Worm (Caenorhabditis elegans): Measurements from ENCODE around the gene daf-36.

The daf-36 gene

ce11 chrV:10241121-10241803 is 15.8 kb upstream of the daf-36 start, which contains the start of the genes C12D8.21 and col-148:
Gene C12D8.21 (minus strand): TSS chrV:10241188.
Gene col-148 (plus strand): TSS chrV:10241753.
- TF ChIP-seq nhr-12 (tag; optimal IDR thresholded peaks at IDR 0.05), result no peak
- TF ChIP-seq ZK546.5 (tag; optimal IDR thresholded peaks at IDR 0.05), result no peak
- TF ChIP-seq unc-62 (GFP tag; optimal IDR thresholded peaks at IDR 0.05), result no peak
- TF ChIP-seq nhr-6 (tag; optimal IDR thresholded peaks at IDR 0.05), result no peak
- no peak for TF ChIP-seq ceh-16 (tag; optimal IDR thresholded peaks at IDR 0.05)
- no peak for TF ChIP-seq alr-1 (tag; optimal IDR thresholded peaks at IDR 0.05)
- TF ChIP-seq ztf-11 (tag; optimal IDR thresholded peaks at IDR 0.05), result no peak
- no peak for TF ChIP-seq unc-55 (GFP tag; optimal IDR thresholded peaks at IDR 0.05)
- no peak for TF ChIP-seq sma-9 (GFP tag; optimal IDR thresholded peaks at IDR 0.05)
- no peak for TF ChIP-seq sma-9 (tag; optimal IDR thresholded peaks at IDR 0.05)
- no peak for TF ChIP-seq elt-1 (tag; optimal IDR thresholded peaks at IDR 0.05)
- TF ChIP-seq lin-39 (tag; optimal IDR thresholded peaks at IDR 0.05), result no peak
- TF ChIP-seq peb-1 (tag; optimal IDR thresholded peaks at IDR 0.05), result no peak
- TF ChIP-seq mdl-1 (tag; optimal IDR thresholded peaks at IDR 0.05), result no peak
- no peak for TF ChIP-seq C34F6.9 (tag; optimal IDR thresholded peaks at IDR 0.05)
- TF ChIP-seq nhr-129 (tag; optimal IDR thresholded peaks at IDR 0.05), result no peak
- TF ChIP-seq lsy-2 (tag; optimal IDR thresholded peaks at IDR 0.05), result no peak
- TF ChIP-seq skn-1 (tag; optimal IDR thresholded peaks at IDR 0.05), result no peak
- no peak for TF ChIP-seq gmeb-1 (tag; optimal IDR thresholded peaks at IDR 0.05)
- no peak for TF ChIP-seq unc-39 (tag; optimal IDR thresholded peaks at IDR 0.05)
- TF ChIP-seq ama-1 (optimal IDR thresholded peaks at IDR 0.05), result no peak

DNA sequence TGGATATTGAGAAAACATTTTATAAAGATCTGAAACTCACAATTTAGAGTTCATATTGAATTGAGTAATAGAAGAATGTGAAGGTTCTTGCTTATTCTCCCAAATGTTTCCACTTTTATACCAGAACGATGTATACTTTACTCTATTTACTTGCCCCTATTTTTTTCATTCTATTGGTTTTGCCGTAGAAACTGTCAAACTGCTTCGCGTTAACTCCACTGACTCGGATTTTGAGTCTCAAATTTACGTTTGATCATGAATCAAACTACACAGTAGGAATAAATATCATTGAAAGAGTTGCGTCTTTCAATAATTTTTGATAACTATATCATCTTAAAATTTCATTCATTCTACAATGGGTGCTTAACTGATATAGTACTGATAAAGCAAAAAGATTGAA is 14.4 kb upstream of the daf-36 start, which contains the start of gene fipr-8:
fipr-8 (minus strand) TSS at position 101 of the 400 bp plus-strand sequence.
- no peak for TF ChIP-seq ceh-82 (tag; optimal IDR thresholded peaks at IDR 0.05)
- TF ChIP-seq sma-3 (GFP tag; optimal IDR thresholded peaks at IDR 0.05), result no peak
- no peak for TF ChIP-seq skn-1 (tag; optimal IDR thresholded peaks at IDR 0.05)
- TF ChIP-seq nhr-10 (tag; optimal IDR thresholded peaks at IDR 0.05), result no peak
- TF ChIP-seq nhr-77 (tag; optimal IDR thresholded peaks at IDR 0.05), result no peak
- TF ChIP-seq lsy-2 (tag; optimal IDR thresholded peaks at IDR 0.05), result no peak
- no peak for TF ChIP-seq blmp-1 (tag; optimal IDR thresholded peaks at IDR 0.05; ENCODE audit: insufficient read depth)
- TF ChIP-seq unc-55 (GFP tag; optimal IDR thresholded peaks at IDR 0.05), result no peak

DNA sequence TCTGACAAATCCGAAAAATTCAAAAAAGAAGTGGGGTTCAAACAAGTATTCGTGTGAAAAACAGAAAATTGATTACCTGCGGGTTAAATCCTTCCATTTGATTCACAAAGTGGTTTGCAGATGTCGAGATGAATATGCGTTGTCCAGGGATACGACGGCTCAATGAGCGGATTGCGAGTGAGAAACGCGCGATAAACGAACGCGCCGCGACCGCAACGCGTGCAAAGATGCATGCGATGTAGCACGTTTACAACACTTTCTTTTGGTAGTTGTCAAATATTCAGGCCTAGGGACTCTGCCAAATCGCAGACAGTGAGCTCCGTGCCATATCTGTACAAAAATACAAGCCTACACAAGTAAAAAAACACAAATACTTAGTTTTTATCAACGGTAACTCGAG is 13.2 kb upstream of the daf-36 start, which contains the start of gene fubl-1:
fubl-1 (minus strand) TSS at position 202 of the 400 bp plus-strand sequence.
- TF ChIP-seq nhr-6 (tag; optimal IDR thresholded peaks at IDR 0.05) (no peak), nhr-10 (tag; optimal IDR thresholded peaks at IDR 0.05) (no peak), ceh-82 (tag; optimal IDR thresholded peaks at IDR 0.05) (no peak), alr-1 (tag; optimal IDR thresholded peaks at IDR 0.05) (no peak), ZK546.5 (tag; optimal IDR thresholded peaks at IDR 0.05) (no peak), gmeb-1 (tag; optimal IDR thresholded peaks at IDR 0.05) (no peak), mab-5 (tag; optimal IDR thresholded peaks at IDR 0.05) (no peak), sma-9 (GFP tag; optimal IDR thresholded peaks at IDR 0.05) (no peak), sma-9 (tag; optimal IDR thresholded peaks at IDR 0.05) (no peak), nhr-25 (tag; optimal IDR thresholded peaks at IDR 0.05) (no peak), C34F6.9 (tag; optimal IDR thresholded peaks at IDR 0.05) (peak; percentile 50), skn-1 (tag; optimal IDR thresholded peaks at IDR 0.05) (no peak), lin-39 (tag; optimal IDR thresholded peaks at IDR 0.05) (no peak), elt-3 (tag; optimal IDR thresholded peaks at IDR 0.05) (no peak), peb-1 (tag; optimal IDR thresholded peaks at IDR 0.05) (no peak), fos-1 (tag; optimal IDR thresholded peaks at IDR 0.05) (no peak), unc-55 (GFP tag; optimal IDR thresholded peaks at IDR 0.05) (peak; percentile 33), mdl-1 (tag; optimal IDR thresholded peaks at IDR 0.05) (no peak), ztf-4 (tag; optimal IDR thresholded peaks at IDR 0.05) (no peak), blmp-1 (tag; optimal IDR thresholded peaks at IDR 0.05; ENCODE audit: insufficient read depth) (no peak), lsy-2 (tag; optimal IDR thresholded peaks at IDR 0.05) (peak in 1 of 2 experiments; percentile 43), sma-3 (GFP tag; optimal IDR thresholded peaks at IDR 0.05) (no peak), Y55F3AM.14 (GFP tag; optimal IDR thresholded peaks at IDR 0.05) (no peak), elt-1 (tag; optimal IDR thresholded peaks at IDR 0.05) (no peak), lin-13 (GFP tag; optimal IDR thresholded peaks at IDR 0.05) (no peak), nhr-129 (tag; optimal IDR thresholded peaks at IDR 0.05) (peak; percentile 29), ama-1 (optimal IDR thresholded peaks at IDR 0.05) (peak; percentile 29), snpc-4 (tag; optimal IDR thresholded peaks at IDR 0.05) (no peak), nhr-12 (tag; optimal IDR thresholded peaks at IDR 0.05) (no peak), sem-4 (tag; optimal IDR thresholded peaks at IDR 0.05) (no peak), ztf-1 (GFP tag; conservative IDR thresholded peaks at IDR 0.05) (no peak), ztf-11 (tag; optimal IDR thresholded peaks at IDR 0.05) (no peak), dmd-4 (tag; optimal IDR thresholded peaks at IDR 0.05) (no peak), zag-1 (tag; optimal IDR thresholded peaks at IDR 0.05) (no peak), aly-2 (tag; optimal IDR thresholded peaks at IDR 0.05) (no peak), nhr-23 (tag; optimal IDR thresholded peaks at IDR 0.05) (no peak), ceh-16 (tag; optimal IDR thresholded peaks at IDR 0.05) (no peak), lin-11 (tag; optimal IDR thresholded peaks at IDR 0.05) (peak; percentile 64), mbf-1 (tag; optimal IDR thresholded peaks at IDR 0.05) (no peak), egl-27 (tag; optimal IDR thresholded peaks at IDR 0.05) (no peak)
